Fruit fly (Drosophila melanogaster) whole organism, embryonic: ENCODE results near the gene Sfp26Ad.

ENCODE experiments used
- Antp ChIP-seq: fragments of 200-800 bp; sonication (Bioruptor generic); optimal IDR thresholded peaks from 3 replicates; lab custom pipeline; 2016; ENCODE audit warnings: missing biosample characterization, missing genetic modification characterization
- B-H1 ChIP-seq: fragments of 200-800 bp; sonication (Bioruptor generic); IDR thresholded peaks from 3 replicates; pipeline ENCODE4 v1.3.6; 2022; ENCODE audit warnings: missing biosample characterization, missing genetic modification characterization
- BtbVII ChIP-seq: fragments of 200-800 bp; sonication (Bioruptor generic); optimal IDR thresholded peaks from 3 replicates; lab custom pipeline; 2017; ENCODE audit warnings: missing biosample characterization, mild to moderate bottlenecking, missing genetic modification characterization
- CG10274 ChIP-seq: fragments of 200-800 bp; sonication (Bioruptor generic); optimal IDR thresholded peaks from 3 replicates; lab custom pipeline; 2017; ENCODE audit warnings: missing biosample characterization, mild to moderate bottlenecking, missing genetic modification characterization
- CG10654 ChIP-seq: fragments of 200-800 bp; sonication (Bioruptor generic); optimal IDR thresholded peaks from 2 replicates; lab custom pipeline; 2016; ENCODE audit warnings: missing biosample characterization, missing genetic modification characterization
- CG11247 ChIP-seq: fragments of 200-800 bp; sonication (Bioruptor generic); IDR thresholded peaks from 2 replicates; pipeline ENCODE4 v1.3.6; 2022; ENCODE audit warnings: missing biosample characterization, missing genetic modification characterization
- CG11456 ChIP-seq: fragments of 200-800 bp; sonication (Bioruptor generic); IDR thresholded peaks from 3 replicates; pipeline ENCODE4 v1.3.6; 2022; ENCODE audit warnings: missing biosample characterization, missing genetic modification characterization
- CG11696 ChIP-seq: fragments of 200-800 bp; sonication (Bioruptor generic); IDR thresholded peaks from 2 replicates; pipeline ENCODE4 v1.3.6; 2022; ENCODE audit warnings: missing biosample characterization, missing genetic modification characterization
- CG12104 ChIP-seq: fragments of 200-800 bp; sonication (Bioruptor generic); optimal IDR thresholded peaks from 3 replicates; lab custom pipeline; 2016; ENCODE audit warnings: missing biosample characterization, missing genetic modification characterization
- CG12942 ChIP-seq: fragments of 200-800 bp; sonication (Bioruptor generic); optimal IDR thresholded peaks from 3 replicates; lab custom pipeline; 2016; ENCODE audit warnings: missing biosample characterization, missing genetic modification characterization
- CG13287 ChIP-seq: fragments of 200-800 bp; sonication (Bioruptor generic); IDR thresholded peaks from 2 replicates; pipeline ENCODE4 v1.3.6; 2022; ENCODE audit warnings: missing biosample characterization, missing genetic modification characterization; ENCODE audit not compliant: partially characterized antibody
- CG14710 ChIP-seq: fragments of 200-800 bp; sonication (Bioruptor generic); optimal IDR thresholded peaks from 3 replicates; lab custom pipeline; 2019; ENCODE audit warnings: missing biosample characterization, mild to moderate bottlenecking, missing genetic modification characterization, moderate library complexity
- CG16815 ChIP-seq: fragments of 200-800 bp; sonication (Bioruptor generic); optimal IDR thresholded peaks from 3 replicates; lab custom pipeline; 2017; ENCODE audit warnings: missing biosample characterization, mild to moderate bottlenecking, missing genetic modification characterization
- CG1792 ChIP-seq: fragments of 200-800 bp; sonication (Bioruptor generic); optimal IDR thresholded peaks from 2 replicates; lab custom pipeline; 2016; ENCODE audit warnings: missing biosample characterization, missing genetic modification characterization
- CG2875 ChIP-seq: fragments of 200-800 bp; sonication (Bioruptor generic); optimal IDR thresholded peaks from 2 replicates; lab custom pipeline; 2017; ENCODE audit warnings: missing biosample characterization, mild to moderate bottlenecking, missing genetic modification characterization, missing genetic modification reagents
- CG2889 ChIP-seq: fragments of 200-800 bp; sonication (Bioruptor generic); IDR thresholded peaks from 3 replicates; pipeline ENCODE4 v1.3.6; 2022; ENCODE audit warnings: missing biosample characterization, missing genetic modification characterization
- CG33557 ChIP-seq: fragments of 200-800 bp; sonication (Bioruptor generic); optimal IDR thresholded peaks from 2 replicates; lab custom pipeline; 2019; ENCODE audit warnings: missing biosample characterization, mild to moderate bottlenecking, missing genetic modification characterization, moderate library complexity
- CG34224 ChIP-seq: fragments of 200-800 bp; sonication (Bioruptor generic); IDR thresholded peaks from 3 replicates; pipeline ENCODE4 v1.3.6; 2022; ENCODE audit warnings: missing biosample characterization, missing genetic modification characterization; ENCODE audit not compliant: partially characterized antibody
- CG6272 ChIP-seq: fragments of 200-800 bp; sonication (Bioruptor generic); IDR thresholded peaks from 2 replicates; pipeline ENCODE4 v1.3.6; 2022; ENCODE audit warnings: missing biosample characterization, missing genetic modification characterization
- CG7556 ChIP-seq: fragments of 200-800 bp; sonication (Bioruptor generic); optimal IDR thresholded peaks from 2 replicates; lab custom pipeline; 2017; ENCODE audit warnings: missing biosample characterization, mild to moderate bottlenecking, missing genetic modification characterization
- CG7987 ChIP-seq: fragments of 200-800 bp; sonication (Bioruptor generic); optimal IDR thresholded peaks from 2 replicates; lab custom pipeline; 2018; ENCODE audit warnings: missing biosample characterization, mild to moderate bottlenecking, missing genetic modification characterization, moderate library complexity
- CG8924 ChIP-seq: fragments of 200-800 bp; optimal IDR thresholded peaks from 3 replicates; lab custom pipeline; 2019; ENCODE audit warnings: missing biosample characterization, mild to moderate bottlenecking, missing genetic modification characterization, moderate library complexity
- D ChIP-seq, 2 experiments: fragments of 200-800 bp in 1 of 2; fragments of >200 bp in 1 of 2; sonication (Bioruptor generic) in 1 of 2; optimal IDR thresholded peaks; 2 replicates in 1 of 2; 3 replicates in 1 of 2; lab custom pipeline; 2017; ENCODE audit warnings: mild to moderate bottlenecking in 1 of 2, missing biosample characterization in 1 of 2, missing genetic modification characterization in 1 of 2, missing genetic modification reagents in 1 of 2
- Gsc ChIP-seq: fragments of 200-800 bp; sonication (Bioruptor generic); IDR thresholded peaks from 2 replicates; pipeline ENCODE4 v1.3.6; 2022; ENCODE audit warnings: missing biosample characterization, missing genetic modification characterization
- HLH3B ChIP-seq: fragments of 200-800 bp; sonication (Bioruptor generic); IDR thresholded peaks from 2 replicates; pipeline ENCODE4 v1.3.6; 2022; ENCODE audit warnings: missing biosample characterization, missing genetic modification characterization
- Mes4 ChIP-seq: fragments of 200-800 bp; sonication (Bioruptor generic); optimal IDR thresholded peaks from 2 replicates; lab custom pipeline; 2016; ENCODE audit warnings: missing biosample characterization, missing genetic modification characterization
- NC2α ChIP-seq: fragments of 200-800 bp; sonication (Bioruptor generic); optimal IDR thresholded peaks from 2 replicates; lab custom pipeline; 2016; ENCODE audit warnings: missing biosample characterization, missing genetic modification characterization
- Usf ChIP-seq: fragments of 200-800 bp; sonication (Bioruptor generic); optimal IDR thresholded peaks from 2 replicates; lab custom pipeline; 2017; ENCODE audit warnings: missing genotype, missing biosample characterization, missing genetic modification characterization
- caup ChIP-seq: fragments of 200-800 bp; sonication (Bioruptor generic); optimal IDR thresholded peaks from 3 replicates; lab custom pipeline; 2017; ENCODE audit warnings: missing biosample characterization, mild to moderate bottlenecking, missing genetic modification characterization, moderate library complexity; ENCODE audit not compliant: severe bottlenecking
- ci ChIP-seq: fragments of 200-800 bp; sonication (Bioruptor generic); IDR thresholded peaks from 3 replicates; pipeline ENCODE4 v1.3.6; 2022; ENCODE audit warnings: missing biosample characterization, missing genetic modification characterization
- crc ChIP-seq: fragments of 200-800 bp; sonication (Bioruptor generic); optimal IDR thresholded peaks from 2 replicates; lab custom pipeline; 2016; ENCODE audit warnings: missing biosample characterization, missing genetic modification characterization
- dan ChIP-seq: fragments of 200-800 bp; sonication (Bioruptor generic); IDR thresholded peaks from 2 replicates; pipeline ENCODE4 v1.3.6; 2022; ENCODE audit warnings: missing biosample characterization, missing genetic modification characterization
- dm ChIP-seq: fragments of 200-800 bp; sonication (Bioruptor generic); optimal IDR thresholded peaks from 3 replicates; lab custom pipeline; 2016; ENCODE audit warnings: missing biosample characterization, missing genetic modification characterization
- gt ChIP-seq: fragments of 200-800 bp; sonication (Bioruptor generic); IDR thresholded peaks from 2 replicates; pipeline ENCODE4 v1.3.6; 2022; ENCODE audit warnings: missing biosample characterization, missing genetic modification characterization
- hb ChIP-seq: fragments of 200-800 bp; sonication (Bioruptor generic); IDR thresholded peaks from 3 replicates; pipeline ENCODE4 v1.3.6; 2022; ENCODE audit warnings: missing biosample characterization, missing genetic modification characterization; ENCODE audit not compliant: partially characterized antibody
- jing ChIP-seq: fragments of 200-800 bp; sonication (Bioruptor generic); optimal IDR thresholded peaks from 2 replicates; lab custom pipeline; 2018; ENCODE audit warnings: missing biosample characterization, mild to moderate bottlenecking, missing genetic modification characterization
- ken ChIP-seq: fragments of 200-800 bp; sonication (Bioruptor generic); IDR thresholded peaks from 3 replicates; pipeline ENCODE4 v1.3.6; 2022; ENCODE audit warnings: missing biosample characterization, missing genetic modification characterization
- lbe ChIP-seq: fragments of 200-800 bp; sonication (Bioruptor generic); optimal IDR thresholded peaks from 2 replicates; lab custom pipeline; 2016; ENCODE audit warnings: missing biosample characterization, mild to moderate bottlenecking, missing genetic modification characterization
- lov ChIP-seq, 2 experiments: fragments of 200-800 bp in 1 of 2; fragments of >200 bp in 1 of 2; sonication (Bioruptor generic) in 1 of 2; IDR thresholded peaks in 1 of 2; optimal IDR thresholded peaks in 1 of 2; 2 replicates in 1 of 2; 3 replicates in 1 of 2; pipeline versions ENCODE4 v1.3.6 to Lab custom; 2017 to 2022; ENCODE audit warnings: missing biosample characterization in 1 of 2, missing genetic modification characterization in 1 of 2
- maf-S ChIP-seq: fragments of 200-800 bp; sonication (Bioruptor generic); optimal IDR thresholded peaks from 2 replicates; lab custom pipeline; 2016; ENCODE audit warnings: missing biosample characterization, missing genetic modification characterization
- nom ChIP-seq: fragments of 200-800 bp; sonication (Bioruptor generic); optimal IDR thresholded peaks from 2 replicates; lab custom pipeline; 2017; ENCODE audit warnings: missing biosample characterization, missing genetic modification characterization, mild to moderate bottlenecking, moderate library complexity, missing genetic modification reagents
- oc ChIP-seq: fragments of 200-800 bp; sonication (Bioruptor generic); optimal IDR thresholded peaks from 2 replicates; lab custom pipeline; 2018; ENCODE audit warnings: missing biosample characterization, mild to moderate bottlenecking, missing genetic modification characterization, moderate library complexity
- phol ChIP-seq: fragments of 200-800 bp; sonication (Bioruptor generic); optimal IDR thresholded peaks from 3 replicates; lab custom pipeline; 2018; ENCODE audit warnings: missing biosample characterization, mild to moderate bottlenecking, missing genetic modification characterization, moderate library complexity
- ro ChIP-seq: fragments of 200-800 bp; sonication (Bioruptor generic); IDR thresholded peaks from 2 replicates; pipeline ENCODE4 v1.3.6; 2022; ENCODE audit warnings: missing biosample characterization, missing genetic modification characterization
- sob ChIP-seq: fragments of 200-800 bp; sonication (Bioruptor generic); IDR thresholded peaks from 2 replicates; pipeline ENCODE4 v1.3.6; 2022; ENCODE audit warnings: missing biosample characterization, missing genetic modification characterization
- sr ChIP-seq: fragments of 200-800 bp; sonication (Bioruptor generic); IDR thresholded peaks from 3 replicates; pipeline ENCODE4 v1.3.6; 2022; ENCODE audit warnings: missing biosample characterization, missing genetic modification characterization
- stc ChIP-seq: fragments of 200-800 bp; sonication (Bioruptor generic); IDR thresholded peaks from 2 replicates; pipeline ENCODE4 v1.3.6; 2022; ENCODE audit warnings: missing biosample characterization, missing genetic modification characterization
- usp ChIP-seq: fragments of >200 bp; optimal IDR thresholded peaks from 2 replicates; lab custom pipeline; 2017; ENCODE audit warnings: missing biosample characterization, missing genetic modification characterization

The Sfp26Ad gene

dm6 chr2L:5981433-5982333, 38.6 kb upstream of the Sfp26Ad start, which contains the start of gene eIF4A (continued):
- no peak for TF ChIP-seq CG12942 (GFP tag; lab: Kevin White, UChicago)
- TF ChIP-seq phol (tag; lab: Kevin White, UChicago): peak; percentile 99
- no peak for TF ChIP-seq crc
- no peak for TF ChIP-seq dan (GFP tag; lab: Robert Waterston, UW)
- TF ChIP-seq HLH3B (GFP tag; lab: Robert Waterston, UW): no peak
- peak; percentile 54 for TF ChIP-seq Mes4 (GFP tag; lab: Kevin White, UChicago)
- no peak for TF ChIP-seq Usf (GFP tag; lab: Kevin White, UChicago)
- no peak for TF ChIP-seq sob (GFP tag; lab: Robert Waterston, UW)
- no peak for TF ChIP-seq oc (tag; lab: Kevin White, UChicago)
- peak; percentile 27 for TF ChIP-seq CG8924 (tag; lab: Kevin White, UChicago)
- TF ChIP-seq CG12104 (GFP tag; lab: Kevin White, UChicago): peak; percentile 36
- TF ChIP-seq NC2α (GFP tag; lab: Kevin White, UChicago): no peak
- TF ChIP-seq gt: no peak
- no peak for TF ChIP-seq stc (GFP tag; lab: Robert Waterston, UW)
- TF ChIP-seq hb: no peak
- TF ChIP-seq CG1792: no peak
- peak; percentile 67 for TF ChIP-seq caup (GFP tag; lab: Kevin White, UChicago)
- TF ChIP-seq D (optimal IDR thresholded peaks at IDR 0.05; lab: Kevin White, UChicago): no peak
- TF ChIP-seq D (GFP tag; optimal IDR thresholded peaks at IDR 0.05; lab: Kevin White, UChicago): no peak
- no peak for TF ChIP-seq ro (GFP tag; lab: Robert Waterston, UW)
- no peak for TF ChIP-seq CG10274
- no peak for TF ChIP-seq CG2889 (GFP tag; lab: Robert Waterston, UW)
- no peak for TF ChIP-seq ci
- no peak for TF ChIP-seq CG10654 (GFP tag; lab: Kevin White, UChicago)
- no peak for TF ChIP-seq jing
- no peak for TF ChIP-seq CG11456
- TF ChIP-seq Gsc (GFP tag; lab: Robert Waterston, UW): no peak
- no peak for TF ChIP-seq usp (GFP tag; lab: Kevin White, UChicago)
- peak; percentile 32 for TF ChIP-seq CG2875 (GFP tag; lab: Kevin White, UChicago)
- peak; percentile 41 for TF ChIP-seq CG7987 (GFP tag; lab: Kevin White, UChicago)
- TF ChIP-seq dm: peak; percentile 85
- TF ChIP-seq CG7556 (GFP tag; lab: Kevin White, UChicago): no peak
- no peak for TF ChIP-seq CG11696
- TF ChIP-seq CG14710: peak; percentile 73
- TF ChIP-seq BtbVII (GFP tag; lab: Kevin White, UChicago): peak; percentile 16
- no peak for TF ChIP-seq CG11247 (GFP tag; lab: Robert Waterston, UW)
- no peak for TF ChIP-seq maf-S (GFP tag; lab: Kevin White, UChicago)
- TF ChIP-seq ken (GFP tag; lab: Robert Waterston, UW): no peak
- peak; percentile 67 for TF ChIP-seq nom (GFP tag; lab: Kevin White, UChicago)
- TF ChIP-seq CG6272: 0 out of 2 replicates have a peak, but pooled peaks have one; percentile 43
- TF ChIP-seq CG33557: peak; percentile 25
- no peak for TF ChIP-seq lbe (GFP tag; lab: Kevin White, UChicago)
- TF ChIP-seq B-H1 (GFP tag; lab: Robert Waterston, UW): no peak
- no peak for TF ChIP-seq Antp
- TF ChIP-seq CG34224 (GFP tag; lab: Robert Waterston, UW): no peak
- TF ChIP-seq sr (GFP tag; lab: Robert Waterston, UW): no peak
- TF ChIP-seq CG13287: no peak
- no peak for TF ChIP-seq CG16815
- no peak for TF ChIP-seq lov (optimal IDR thresholded peaks at IDR 0.05; lab: Kevin White, UChicago)
- no peak for TF ChIP-seq lov (GFP tag; IDR thresholded peaks at IDR 0.05; lab: Robert Waterston, UW)
